Worm (Caenorhabditis elegans): ENCODE results near the gene nkat-3.

nkat-3 gene

DNA sequence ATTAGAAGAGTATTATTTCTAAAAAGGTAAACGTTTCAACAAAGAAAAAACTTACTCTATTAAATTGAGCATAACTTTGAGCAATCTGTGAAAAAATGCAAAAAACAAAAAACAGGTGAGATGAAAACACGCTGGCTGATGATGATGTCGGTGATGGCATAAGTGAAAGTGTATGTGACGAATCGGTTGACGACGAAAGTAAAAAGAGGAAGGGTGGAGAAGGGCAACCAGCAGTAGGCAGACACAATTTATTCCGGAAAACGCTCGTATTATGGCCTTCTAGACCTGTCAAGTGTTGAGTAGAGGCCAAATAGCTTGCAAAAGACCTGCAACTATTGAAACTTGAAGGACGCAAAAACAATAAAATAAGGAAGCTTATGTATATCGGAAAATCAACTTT is 13.6 kb upstream of the nkat-3 start, which contains the start of gene nas-13:
TSS of gene nas-13 (minus strand) at position 323 of the 400 bp plus-strand sequence.
- no peak for TF ChIP-seq F22D6.2 (tag; optimal IDR thresholded peaks at IDR 0.05)

- TF ChIP-seq madf-8 (GFP tag; conservative IDR thresholded peaks at IDR 0.05) (no peak), efl-1 (GFP tag; optimal IDR thresholded peaks at IDR 0.05) (no peak), hlh-12 (tag; optimal IDR thresholded peaks at IDR 0.05) (no peak), ekl-4 (GFP tag; IDR thresholded peaks at IDR 0.05) (no peak), F23B12.7 (tag; optimal IDR thresholded peaks at IDR 0.05; ENCODE audit: insufficient read depth) (no peak), B0336.3 (GFP tag; IDR thresholded peaks at IDR 0.05) (no peak), ztf-6 (GFP tag; IDR thresholded peaks at IDR 0.05) (no peak), B0261.1 (tag; optimal IDR thresholded peaks at IDR 0.05) (no peak), D2030.7 (GFP tag; IDR thresholded peaks at IDR 0.05) (no peak), him-1 (tag; optimal IDR thresholded peaks at IDR 0.05) (no peak), unc-130 (GFP tag; optimal IDR thresholded peaks at IDR 0.05) (no peak)
Measured at ce11 chrX:15430983-15431382, 10.5 kb upstream of the nkat-3 start, which contains the start of gene blos-8. blos-8 (minus strand) TSS chrX:15431198.

DNA sequence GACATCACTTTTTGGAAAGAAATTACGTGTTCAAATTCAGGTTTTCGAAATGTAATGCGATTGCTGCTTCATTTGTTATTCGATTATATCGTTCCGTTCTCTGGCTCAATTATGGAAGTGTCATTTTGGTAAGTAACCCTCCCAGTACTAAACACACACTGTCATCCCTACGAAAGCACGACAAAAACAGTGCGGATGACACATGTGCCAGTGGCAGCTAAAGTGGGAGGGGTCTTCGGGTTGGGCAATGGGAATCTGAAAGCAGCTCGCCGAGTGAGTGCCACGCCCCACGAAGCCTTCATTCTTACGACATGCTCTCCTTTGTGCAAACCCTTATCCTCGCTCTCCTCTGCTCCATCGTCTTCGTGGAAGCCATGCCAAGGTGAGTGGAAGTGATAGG is 8.0 kb upstream of the nkat-3 start, which contains the start of gene flp-32:
TSS of gene flp-32 (plus strand) at position 301 of the 400 bp plus-strand sequence.
- no peak for TF ChIP-seq let-526 (GFP tag; IDR thresholded peaks at IDR 0.05)
- TF ChIP-seq F23B12.7 (tag; optimal IDR thresholded peaks at IDR 0.05; ENCODE audit: insufficient read depth), result no peak
- no peak for TF ChIP-seq attf-5 (GFP tag; optimal IDR thresholded peaks at IDR 0.05)
- TF ChIP-seq F33H1.4 (GFP tag; IDR thresholded peaks at IDR 0.05), result no peak
- no peak for TF ChIP-seq madf-3 (GFP tag; IDR thresholded peaks at IDR 0.05)
- no peak for TF ChIP-seq cebp-1 (GFP tag; IDR thresholded peaks at IDR 0.05)
- TF ChIP-seq cebp-1 (tag; optimal IDR thresholded peaks at IDR 0.05), result no peak
- no peak for TF ChIP-seq zim-3 (tag; optimal IDR thresholded peaks at IDR 0.05)
- no peak for TF ChIP-seq dpl-1 (GFP tag; optimal IDR thresholded peaks at IDR 0.05)
- TF ChIP-seq efl-1 (GFP tag; optimal IDR thresholded peaks at IDR 0.05), result no peak
- no peak for TF ChIP-seq F55B11.4 (tag; optimal IDR thresholded peaks at IDR 0.05; ENCODE audit: borderline replicate concordance, insufficient read depth)
- no peak for TF ChIP-seq F37B4.10 (GFP tag; IDR thresholded peaks at IDR 0.05)
- no peak for TF ChIP-seq nhr-90 (tag; optimal IDR thresholded peaks at IDR 0.05)
- TF ChIP-seq athp-1 (tag; optimal IDR thresholded peaks at IDR 0.05), result no peak
- TF ChIP-seq tbp1 (GFP tag; optimal IDR thresholded peaks at IDR 0.05), result no peak
- no peak for TF ChIP-seq tbx-9 (tag; optimal IDR thresholded peaks at IDR 0.05; ENCODE audit: borderline replicate concordance)

DNA sequence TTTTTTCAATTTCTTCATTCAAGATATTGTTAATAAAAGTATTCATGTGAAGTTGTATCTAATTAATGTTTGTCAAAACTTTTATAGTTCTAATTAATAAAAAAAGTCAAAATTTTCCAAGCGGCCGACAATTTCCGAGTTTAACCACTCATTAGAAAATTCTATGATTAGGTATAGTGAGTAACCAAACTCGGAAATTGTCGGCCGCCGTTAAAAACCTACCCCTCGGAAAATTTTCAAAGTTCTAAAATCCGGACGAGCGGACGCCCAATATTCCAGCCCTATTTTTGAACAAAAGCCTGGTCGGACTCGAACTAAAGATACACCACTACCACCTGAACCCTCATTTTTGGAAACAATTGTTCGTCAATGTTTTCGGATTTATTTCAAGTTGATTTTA is 6.6 kb upstream of the nkat-3 start:
- TF ChIP-seq hmg-1.2 (GFP tag; IDR thresholded peaks at IDR 0.05), result peak; percentile 30; the same call in 1 of the 2 replicates
- peak; percentile 3 for TF ChIP-seq snpc-4 (GFP tag; optimal IDR thresholded peaks at IDR 0.05)
- TF ChIP-seq snpc-4 (tag; optimal IDR thresholded peaks at IDR 0.05), result peak in 3 of 4 experiments; percentile 11 to 87 (median 82)
- no peak for TF ChIP-seq lin-26 (GFP tag; IDR thresholded peaks at IDR 0.05)

DNA sequence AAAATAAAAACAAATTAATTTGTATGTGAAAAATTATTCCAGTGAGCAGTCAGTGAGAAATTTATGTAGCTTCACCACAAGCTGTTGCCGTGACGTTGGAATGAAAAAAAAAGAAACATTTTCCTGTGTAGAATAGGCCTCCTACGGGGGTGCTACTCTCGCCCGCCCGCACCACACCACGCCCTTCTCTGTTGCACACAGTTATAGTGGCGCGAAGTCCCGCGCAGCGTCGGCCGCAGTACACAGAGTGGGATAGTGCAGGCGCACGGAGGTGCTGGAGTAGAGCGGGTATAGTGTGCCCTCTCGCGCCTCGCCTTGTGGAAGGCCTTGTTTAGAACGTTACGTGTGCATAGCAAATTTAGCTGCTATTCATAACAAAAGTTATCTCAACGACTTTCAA is 2.8 kb upstream of the nkat-3 start:
- TF ChIP-seq F37B4.10 (GFP tag; IDR thresholded peaks at IDR 0.05) (0 out of 2 replicates have a peak, but pooled peaks have one; percentile 68), Y67H2A.10 (GFP tag; conservative IDR thresholded peaks at IDR 0.05) (no peak), snpc-4 (GFP tag; optimal IDR thresholded peaks at IDR 0.05) (peak; percentile 24), snpc-4 (tag; optimal IDR thresholded peaks at IDR 0.05) (peak in 3 of 4 experiments; percentile 51 to 85 (median 78)), nhr-80 (tag; optimal IDR thresholded peaks at IDR 0.05) (no peak), mcd-1 (GFP tag; IDR thresholded peaks at IDR 0.05) (peak; percentile 26; the same call in 1 of the 2 replicates), ztf-25 (GFP tag; IDR thresholded peaks at IDR 0.05) (no peak), somi-1 (GFP tag; optimal IDR thresholded peaks at IDR 0.05) (no peak)
